Worm (Caenorhabditis elegans): ENCODE data around the gene prmn-1.

DNA sequence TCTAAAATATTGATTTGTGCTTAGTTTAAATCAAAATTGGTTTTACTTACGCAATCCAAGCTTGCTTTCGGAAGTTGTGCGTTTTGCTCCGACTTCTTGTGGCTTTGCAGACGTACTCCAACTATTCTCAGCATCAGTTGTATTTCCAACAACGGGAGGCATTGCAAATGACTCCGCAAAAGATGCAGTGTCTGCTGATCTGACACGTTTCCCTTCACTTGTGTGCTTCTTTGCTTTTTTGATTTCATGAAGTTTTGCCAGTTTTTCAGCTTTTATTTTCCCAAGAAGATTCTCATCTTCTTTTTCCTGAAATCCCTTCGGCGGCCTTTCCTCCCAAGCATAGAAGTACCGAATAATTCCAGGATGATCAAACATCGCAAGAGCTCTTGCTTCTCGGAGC lies 26.8 kb downstream of the prmn-1 start:
- TF ChIP-seq tlf-1 (GFP tag; optimal IDR thresholded peaks at IDR 0.05) (no peak), ama-1 (optimal IDR thresholded peaks at IDR 0.05) (no peak), ama-1 (GFP tag; optimal IDR thresholded peaks at IDR 0.05) (no peak), pha-4 (tag; optimal IDR thresholded peaks at IDR 0.05) (no peak), mcd-1 (GFP tag; IDR thresholded peaks at IDR 0.05) (no peak), ZK185.1 (tag; optimal IDR thresholded peaks at IDR 0.05; ENCODE audit: poor library complexity, severe bottlenecking) (no peak)
